Worm (Caenorhabditis elegans) whole organism, L2 larva: ENCODE results near the gene Y51H7C.3.

Experiments used
- F13H6.1 ChIP-seq: sonication (generic microtip); optimal IDR thresholded peaks from 2 replicates; lab custom pipeline; 2016; ENCODE audit warnings: missing genetic modification characterization, missing compliant biosample characterization
- R02D3.7 ChIP-seq: fragments of 150-350 bp; optimal IDR thresholded peaks from 2 replicates; lab custom pipeline; 2014; ENCODE audit warnings: missing biosample characterization, missing genetic modification characterization
- Y55F3AM.14 ChIP-seq: fragments of 200-800 bp; sonication (Bioruptor generic); optimal IDR thresholded peaks from 2 replicates; lab custom pipeline; 2018; ENCODE audit warnings: mild to moderate bottlenecking, missing genetic modification characterization, missing compliant biosample characterization
- aly-2 ChIP-seq: fragments of 150-350 bp; optimal IDR thresholded peaks from 2 replicates; lab custom pipeline; 2014; ENCODE audit warnings: missing biosample characterization, missing genetic modification characterization
- ama-1 ChIP-seq: fragments of 150-350 bp; optimal IDR thresholded peaks from 2 replicates; lab custom pipeline; 2018; ENCODE audit warnings: inconsistent platforms
- blmp-1 ChIP-seq: sonication (generic microtip); optimal IDR thresholded peaks from 2 replicates; lab custom pipeline; 2017; ENCODE audit warnings: missing genetic modification characterization, mild to moderate bottlenecking, missing compliant biosample characterization, antibody characterized with exemption, moderate library complexity; ENCODE audit not compliant: insufficient read depth
- ceh-82 ChIP-seq: fragments of 150-350 bp; optimal IDR thresholded peaks from 2 replicates; lab custom pipeline; 2014; ENCODE audit warnings: missing biosample characterization, missing genetic modification characterization
- dmd-4 ChIP-seq: sonication (generic microtip); optimal IDR thresholded peaks from 2 replicates; lab custom pipeline; 2017; ENCODE audit warnings: missing biosample characterization, missing genetic modification characterization
- egl-27 ChIP-seq: sonication (generic microtip); optimal IDR thresholded peaks from 3 replicates; lab custom pipeline; 2017; ENCODE audit warnings: missing biosample characterization, missing genetic modification reagents, missing genetic modification characterization
- elt-1 ChIP-seq: fragments of 150-350 bp; optimal IDR thresholded peaks from 2 replicates; lab custom pipeline; 2014; ENCODE audit warnings: missing biosample characterization, missing genetic modification characterization
- elt-3 ChIP-seq: sonication (generic microtip); optimal IDR thresholded peaks from 2 replicates; lab custom pipeline; 2017; ENCODE audit warnings: missing biosample characterization, missing genetic modification characterization
- fos-1 ChIP-seq: fragments of 150-350 bp; optimal IDR thresholded peaks from 2 replicates; lab custom pipeline; 2014; ENCODE audit warnings: missing biosample characterization, missing genetic modification characterization
- gmeb-1 ChIP-seq: fragments of 150-350 bp; optimal IDR thresholded peaks from 2 replicates; lab custom pipeline; 2014; ENCODE audit warnings: missing biosample characterization, missing genetic modification characterization
- lin-11 ChIP-seq: fragments of 150-350 bp; sonication (generic microtip); optimal IDR thresholded peaks from 2 replicates; lab custom pipeline; 2014; ENCODE audit warnings: missing biosample characterization, missing genetic modification characterization, inconsistent platforms, mixed read lengths
- lin-39 ChIP-seq: fragments of 150-350 bp; optimal IDR thresholded peaks from 2 replicates; lab custom pipeline; 2014; ENCODE audit warnings: missing biosample characterization, missing genetic modification reagents, missing genetic modification characterization
- lsy-2 ChIP-seq, 2 experiments: fragments of 150-350 bp in 1 of 2; sonication (generic microtip) in 1 of 2; optimal IDR thresholded peaks; 2 replicates each; lab custom pipeline; 2014 to 2017; ENCODE audit warnings: missing biosample characterization in 2 of 2, missing genetic modification characterization in 2 of 2
- mbf-1 ChIP-seq: sonication (generic microtip); optimal IDR thresholded peaks from 2 replicates; lab custom pipeline; 2017; ENCODE audit warnings: missing biosample characterization, missing genetic modification characterization
- mdl-1 ChIP-seq, 2 experiments: fragments of 150-350 bp in 1 of 2; sonication (generic microtip) in 1 of 2; optimal IDR thresholded peaks; 2 replicates each; lab custom pipeline; 2017; ENCODE audit warnings: missing biosample characterization in 2 of 2, missing genetic modification characterization in 2 of 2
- nhr-10 ChIP-seq: sonication (generic microtip); optimal IDR thresholded peaks from 2 replicates; lab custom pipeline; 2017; ENCODE audit warnings: missing biosample characterization, missing genetic modification characterization
- nhr-11 ChIP-seq: fragments of 150-350 bp; optimal IDR thresholded peaks from 2 replicates; lab custom pipeline; 2014; ENCODE audit warnings: missing biosample characterization, missing genetic modification characterization
- nhr-12 ChIP-seq: fragments of 150-350 bp; optimal IDR thresholded peaks from 2 replicates; lab custom pipeline; 2014; ENCODE audit warnings: missing biosample characterization, missing genetic modification characterization
- nhr-129 ChIP-seq: fragments of 150-350 bp; optimal IDR thresholded peaks from 2 replicates; lab custom pipeline; 2014; ENCODE audit warnings: missing biosample characterization, missing genetic modification characterization
- nhr-21 ChIP-seq: fragments of 150-350 bp; optimal IDR thresholded peaks from 2 replicates; lab custom pipeline; 2014; ENCODE audit warnings: missing biosample characterization, missing genetic modification characterization
- nhr-237 ChIP-seq: fragments of 150-350 bp; optimal IDR thresholded peaks from 2 replicates; lab custom pipeline; 2014; ENCODE audit warnings: missing biosample characterization, missing genetic modification characterization
- nhr-25 ChIP-seq: fragments of 150-350 bp; sonication (generic microtip); optimal IDR thresholded peaks from 3 replicates; lab custom pipeline; 2014; ENCODE audit warnings: missing biosample characterization, missing genetic modification characterization
- nhr-77 ChIP-seq: fragments of 150-350 bp; optimal IDR thresholded peaks from 2 replicates; lab custom pipeline; 2014; ENCODE audit warnings: missing biosample characterization, missing genetic modification characterization
- peb-1 ChIP-seq: fragments of 150-350 bp; optimal IDR thresholded peaks from 2 replicates; lab custom pipeline; 2014; ENCODE audit warnings: missing biosample characterization, missing genetic modification characterization
- sem-4 ChIP-seq: fragments of 150-350 bp; optimal IDR thresholded peaks from 2 replicates; lab custom pipeline; 2014; ENCODE audit warnings: missing biosample characterization, missing genetic modification reagents, missing genetic modification characterization
- skn-1 ChIP-seq: sonication (generic microtip); optimal IDR thresholded peaks from 2 replicates; lab custom pipeline; 2017; ENCODE audit warnings: missing biosample characterization, missing genetic modification characterization
- sma-9 ChIP-seq, 2 experiments: fragments of 150-350 bp in 1 of 2; sonication (generic microtip) in 1 of 2; optimal IDR thresholded peaks; 2 replicates each; lab custom pipeline; 2014 to 2016; ENCODE audit warnings: missing genetic modification characterization in 2 of 2, mild to moderate bottlenecking in 1 of 2, missing biosample characterization in 1 of 2, missing compliant biosample characterization in 1 of 2, missing genetic modification reagents in 1 of 2, moderate library complexity in 1 of 2
- snpc-4 ChIP-seq: fragments of 150-350 bp; optimal IDR thresholded peaks from 2 replicates; lab custom pipeline; 2014; ENCODE audit warnings: missing biosample characterization, missing genetic modification characterization
- unc-39 ChIP-seq: fragments of 150-350 bp; optimal IDR thresholded peaks from 2 replicates; lab custom pipeline; 2014; ENCODE audit warnings: missing biosample characterization, missing genetic modification characterization
- unc-55 ChIP-seq: fragments of 150-350 bp; sonication (generic microtip); optimal IDR thresholded peaks from 3 replicates; lab custom pipeline; 2014; ENCODE audit warnings: missing biosample characterization, missing genetic modification reagents, missing genetic modification characterization
- unc-62 ChIP-seq: fragments of 150-350 bp; optimal IDR thresholded peaks from 2 replicates; lab custom pipeline; 2014; ENCODE audit warnings: missing biosample characterization, missing genetic modification reagents, missing genetic modification characterization
- ztf-1 ChIP-seq: fragments of 200-800 bp; sonication (Bioruptor generic); conservative IDR thresholded peaks from 2 replicates; pipeline ENCODE4 v1.3.6; 2022; ENCODE audit warnings: missing genetic modification characterization, missing compliant biosample characterization
- ztf-11 ChIP-seq: sonication (generic microtip); optimal IDR thresholded peaks from 2 replicates; lab custom pipeline; 2017; ENCODE audit warnings: missing biosample characterization, missing genetic modification characterization
- ztf-4 ChIP-seq: fragments of 150-350 bp; optimal IDR thresholded peaks from 2 replicates; lab custom pipeline; 2014; ENCODE audit warnings: missing biosample characterization, missing genetic modification characterization

The Y51H7C.3 gene

ce11 chrII:1473481-1473880 is 35.2 kb downstream of the Y51H7C.3 start, which contains the start of gene H17B01.5:
Gene H17B01.5 (minus strand): TSS chrII:1473581.
- TF ChIP-seq ztf-11 (tag; lab: Kevin White, UChicago) (no peak), lin-39 (no peak), blmp-1 (tag; lab: Kevin White, UChicago) (no peak), R02D3.7 (tag; lab: Kevin White, UChicago) (no peak), unc-62 (GFP tag; lab: Kevin White, UChicago) (no peak), ceh-82 (tag; lab: Kevin White, UChicago) (no peak), nhr-21 (tag; lab: Kevin White, UChicago) (no peak), elt-3 (tag; lab: Kevin White, UChicago) (no peak), sma-9 (GFP tag; optimal IDR thresholded peaks at IDR 0.05; lab: Kevin White, UChicago) (no peak), sma-9 (tag; optimal IDR thresholded peaks at IDR 0.05; lab: Kevin White, UChicago) (no peak), snpc-4 (tag; lab: Kevin White, UChicago) (no peak), nhr-129 (tag; lab: Kevin White, UChicago) (no peak), peb-1 (tag; lab: Kevin White, UChicago) (no peak), nhr-237 (tag; lab: Kevin White, UChicago) (no peak), unc-39 (tag; lab: Kevin White, UChicago) (no peak), lsy-2 (tag; optimal IDR thresholded peaks at IDR 0.05; lab: Kevin White, UChicago) (no peak), egl-27 (no peak)
- TF ChIP-seq, all 48 proteins: peak for 0

ce11 chrII:1474807-1475206 is 36.5 kb downstream of the Y51H7C.3 start:
- TF ChIP-seq sem-4 (tag; lab: Kevin White, UChicago), result no peak
- no peak for TF ChIP-seq unc-62 (GFP tag; lab: Kevin White, UChicago)
- no peak for TF ChIP-seq aly-2 (tag; lab: Kevin White, UChicago)
- TF ChIP-seq nhr-237 (tag; lab: Kevin White, UChicago), result no peak
- TF ChIP-seq ztf-4 (tag; lab: Kevin White, UChicago), result no peak
- no peak for TF ChIP-seq lin-39
- TF ChIP-seq ama-1, result no peak
- no peak for TF ChIP-seq lin-11
- TF ChIP-seq nhr-12 (tag; lab: Kevin White, UChicago), result no peak
- no peak for TF ChIP-seq peb-1 (tag; lab: Kevin White, UChicago)
- no peak for TF ChIP-seq F13H6.1 (tag; lab: Kevin White, UChicago)
- no peak for TF ChIP-seq unc-39 (tag; lab: Kevin White, UChicago)
- no peak for TF ChIP-seq nhr-21 (tag; lab: Kevin White, UChicago)
- TF ChIP-seq gmeb-1 (tag; lab: Kevin White, UChicago), result no peak

- TF ChIP-seq mdl-1 (tag; optimal IDR thresholded peaks at IDR 0.05; lab: Kevin White, UChicago), result no peak
- TF ChIP-seq skn-1 (tag; lab: Kevin White, UChicago), result peak; percentile 31
- peak; percentile 90 for TF ChIP-seq fos-1
- TF ChIP-seq gmeb-1 (tag; lab: Kevin White, UChicago), result peak; percentile 4
Measured at ce11 chrII:1475328-1475727, 37.0 kb downstream of the Y51H7C.3 start.

ce11 chrII:1476016-1476415 is 37.7 kb downstream of the Y51H7C.3 start:
- TF ChIP-seq blmp-1 (tag; lab: Kevin White, UChicago), result no peak
- no peak for TF ChIP-seq nhr-25
- no peak for TF ChIP-seq nhr-11 (tag; lab: Kevin White, UChicago)
- no peak for TF ChIP-seq unc-55 (GFP tag; lab: Kevin White, UChicago)

- TF ChIP-seq unc-55 (GFP tag; lab: Kevin White, UChicago), result no peak
- no peak for TF ChIP-seq elt-1
- no peak for TF ChIP-seq ztf-1 (GFP tag; lab: Robert Waterston, UW)
- no peak for TF ChIP-seq dmd-4 (tag; lab: Kevin White, UChicago)
- TF ChIP-seq nhr-10 (tag; lab: Kevin White, UChicago), result no peak
- TF ChIP-seq nhr-21 (tag; lab: Kevin White, UChicago), result no peak
- TF ChIP-seq ztf-4 (tag; lab: Kevin White, UChicago), result no peak
- no peak for TF ChIP-seq nhr-77
- TF ChIP-seq aly-2 (tag; lab: Kevin White, UChicago), result no peak
- TF ChIP-seq mbf-1 (tag; lab: Kevin White, UChicago), result no peak
- TF ChIP-seq Y55F3AM.14 (GFP tag; lab: Kevin White, UChicago), result no peak
Measured at ce11 chrII:1477295-1477694, 39.0 kb downstream of the Y51H7C.3 start.
